Worm (Caenorhabditis elegans) whole organism, L3 larva: Measurements from ENCODE around the gene srh-299.

Source experiments
- jun-1 ChIP-seq: fragments of 150-350 bp; optimal IDR thresholded peaks from 2 replicates; lab custom pipeline; 2014; ENCODE audit warnings: missing biosample characterization, missing genetic modification reagents, missing genetic modification characterization
- nhr-28 ChIP-seq: fragments of 150-350 bp; optimal IDR thresholded peaks from 2 replicates; lab custom pipeline; 2014; ENCODE audit warnings: missing biosample characterization, missing genetic modification characterization
- nhr-76 ChIP-seq: fragments of 150-350 bp; sonication (generic microtip); optimal IDR thresholded peaks from 5 replicates; lab custom pipeline; 2014; ENCODE audit warnings: missing biosample characterization, missing genetic modification characterization

DNA sequence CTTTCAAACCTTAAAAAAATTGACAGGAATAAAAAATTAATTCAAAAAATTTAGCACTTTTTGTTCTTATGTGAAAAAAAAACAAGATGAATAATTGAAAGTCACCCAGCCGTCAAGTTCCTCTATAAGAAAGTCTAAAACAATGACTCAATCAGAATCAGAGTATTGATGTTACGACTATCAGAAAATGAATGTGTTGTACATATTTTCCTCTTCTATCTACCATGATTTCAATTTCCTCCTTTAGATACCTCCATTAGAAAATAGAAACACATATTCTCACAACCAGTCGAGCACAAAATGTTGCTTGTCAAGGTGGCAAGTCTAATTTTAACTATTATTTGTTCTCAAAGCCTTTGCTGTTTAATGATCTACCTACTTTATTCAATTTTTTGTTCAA lies 43.2 kb upstream of the srh-299 start, which contains the start of gene srbc-48:
- TF ChIP-seq jun-1 (tag; lab: Kevin White, UChicago) (no peak), nhr-28 (tag; lab: Kevin White, UChicago) (no peak), nhr-76 (tag; lab: Kevin White, UChicago) (no peak)
